Worm (Caenorhabditis elegans): Measurements from ENCODE around the gene K12G11.6.
A peak's percentile ranks its signal among the peaks of the same experiment; 100 is the strongest.

The K12G11.6 gene

DNA sequence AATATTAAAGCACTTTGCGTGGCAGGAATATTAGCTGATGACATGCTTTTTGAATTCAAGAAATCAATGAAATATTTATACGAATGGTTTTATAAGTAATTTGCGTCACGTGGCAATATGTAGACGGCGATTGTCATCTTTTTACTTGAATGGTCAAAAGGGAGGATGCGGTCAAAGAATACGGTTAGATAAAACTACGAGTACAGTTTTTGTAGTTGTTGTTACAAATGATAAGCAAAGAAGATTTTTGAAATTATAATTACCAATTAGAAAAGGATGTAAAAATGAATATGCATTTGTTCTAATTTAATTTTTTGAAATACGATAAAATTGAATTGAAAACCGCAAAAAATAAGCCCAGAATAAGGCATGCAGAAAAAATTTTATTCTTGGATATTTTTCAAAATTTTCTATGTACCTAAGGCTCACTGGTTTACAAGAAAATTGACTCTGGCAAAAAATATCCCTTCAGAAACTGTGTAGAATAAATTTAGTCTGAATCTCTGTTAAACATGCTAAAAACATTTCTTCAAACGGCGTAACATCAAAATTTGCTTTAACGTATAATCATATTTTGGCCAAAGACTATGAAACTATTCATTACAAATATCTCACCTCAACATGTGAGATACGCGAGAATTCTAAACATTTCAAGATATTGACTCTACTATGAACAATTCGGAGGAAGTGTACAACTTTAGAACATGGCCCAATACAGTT, 2.8 kb upstream of the K12G11.6 start, which contains the start of the genes sodh-2 and srx-76:
sodh-2 (minus strand) TSS at position 101 of the 720 bp plus-strand sequence.
srx-76 (plus strand) TSS at position 670 of the 720 bp plus-strand sequence.
- TF ChIP-seq C34B4.2 (tag; optimal IDR thresholded peaks at IDR 0.05) (no peak), nhr-20 (tag; optimal IDR thresholded peaks at IDR 0.05) (peak; percentile 33), lin-35 (GFP tag; optimal IDR thresholded peaks at IDR 0.05) (peak in 1 of 2 experiments; percentile 1), efl-1 (optimal IDR thresholded peaks at IDR 0.05) (no peak), efl-1 (GFP tag; optimal IDR thresholded peaks at IDR 0.05 in 1 of 2) (peak in 1 of 2 experiments; percentile 47)

DNA sequence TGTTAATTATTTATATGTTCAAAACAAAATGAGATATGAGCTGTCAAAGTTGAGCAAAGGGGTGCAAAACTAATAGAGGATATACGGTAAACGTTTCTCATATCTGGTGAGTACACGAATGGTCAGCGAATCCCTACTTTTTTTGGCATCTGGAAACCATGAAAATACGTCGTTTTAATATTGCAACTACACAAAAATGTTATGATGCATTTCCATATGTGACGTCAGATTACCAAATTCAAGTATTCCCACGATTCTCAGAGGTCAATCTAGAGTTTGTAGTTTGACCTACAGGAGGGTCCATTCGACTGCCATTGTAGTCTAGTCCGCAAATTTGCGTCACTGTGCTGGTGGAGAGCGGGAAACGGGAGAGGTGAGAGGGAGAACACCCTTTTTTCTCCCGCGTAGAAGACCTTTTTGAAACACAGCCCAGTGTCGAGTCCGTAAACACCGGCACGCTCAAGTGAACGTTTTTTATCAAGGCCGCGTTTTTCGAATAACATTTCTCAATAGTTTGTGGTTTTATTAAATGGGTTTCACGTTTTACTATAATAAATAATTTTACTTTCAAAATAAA, 2.3 kb downstream of the K12G11.6 start:
- TF ChIP-seq ama-1 (optimal IDR thresholded peaks at IDR 0.05) (no peak), fos-1 (tag; optimal IDR thresholded peaks at IDR 0.05) (no peak), ceh-88 (GFP tag; IDR thresholded peaks at IDR 0.05) (no peak), ets-5 (GFP tag; IDR thresholded peaks at IDR 0.05) (no peak), lin-14 (GFP tag; optimal IDR thresholded peaks at IDR 0.05) (peak; percentile 73), fkh-4 (tag; optimal IDR thresholded peaks at IDR 0.05; ENCODE audit: borderline replicate concordance) (no peak), lin-35 (GFP tag; optimal IDR thresholded peaks at IDR 0.05) (peak; percentile 51 to 84), hlh-17 (GFP tag; optimal IDR thresholded peaks at IDR 0.05; ENCODE audit: borderline replicate concordance) (no peak), aly-2 (tag; optimal IDR thresholded peaks at IDR 0.05) (no peak), pag-3 (tag; optimal IDR thresholded peaks at IDR 0.05; ENCODE audit: borderline replicate concordance, insufficient read depth) (no peak), blmp-1 (tag; optimal IDR thresholded peaks at IDR 0.05) (peak; percentile 67), unc-30 (tag; optimal IDR thresholded peaks at IDR 0.05) (no peak), fkh-8 (tag; optimal IDR thresholded peaks at IDR 0.05) (no peak), dsc-1 (tag; optimal IDR thresholded peaks at IDR 0.05) (no peak), nhr-20 (tag; optimal IDR thresholded peaks at IDR 0.05) (peak; percentile 81), egl-27 (tag; optimal IDR thresholded peaks at IDR 0.05) (no peak), aha-1 (tag; optimal IDR thresholded peaks at IDR 0.05) (no peak), snu-23 (GFP tag; optimal IDR thresholded peaks at IDR 0.05) (peak; percentile 52), ceh-63 (GFP tag; optimal IDR thresholded peaks at IDR 0.05) (no peak), grh-1 (GFP tag; IDR thresholded peaks at IDR 0.05) (no peak), nhr-28 (tag; optimal IDR thresholded peaks at IDR 0.05) (no peak), efl-1 (optimal IDR thresholded peaks at IDR 0.05) (peak; percentile 75 to 94), efl-1 (GFP tag; optimal IDR thresholded peaks at IDR 0.05 in 1 of 2) (peak; percentile 76 to 97), nhr-71 (tag; optimal IDR thresholded peaks at IDR 0.05) (peak; percentile 40), nhr-85 (tag) (peak; percentile 41), dpl-1 (GFP tag; optimal IDR thresholded peaks at IDR 0.05) (peak; percentile 69 to 82 (median 77)), jun-1 (tag; optimal IDR thresholded peaks at IDR 0.05) (no peak), nhr-237 (tag; optimal IDR thresholded peaks at IDR 0.05) (no peak), ceh-90 (tag; optimal IDR thresholded peaks at IDR 0.05) (no peak), nhr-47 (tag; optimal IDR thresholded peaks at IDR 0.05) (peak; percentile 5), mep-1 (tag; optimal IDR thresholded peaks at IDR 0.05) (peak; percentile 60), swsn-7 (tag; optimal IDR thresholded peaks at IDR 0.05) (peak; percentile 18), ztf-11 (tag; optimal IDR thresholded peaks at IDR 0.05) (no peak), lin-39 (tag; optimal IDR thresholded peaks at IDR 0.05) (no peak), lin-15B (tag; optimal IDR thresholded peaks at IDR 0.05) (no peak), mab-9 (GFP tag; IDR thresholded peaks at IDR 0.05) (no peak), tlp-1 (tag; optimal IDR thresholded peaks at IDR 0.05) (no peak), F16B12.6 (tag; optimal IDR thresholded peaks at IDR 0.05) (peak; percentile 76), mdl-1 (tag; optimal IDR thresholded peaks at IDR 0.05) (peak in 1 of 2 experiments; percentile 22), unc-130 (tag; optimal IDR thresholded peaks at IDR 0.05) (no peak), C16A3.4 (tag; optimal IDR thresholded peaks at IDR 0.05) (peak; percentile 20), lir-3 (tag; optimal IDR thresholded peaks at IDR 0.05; ENCODE audit: poor library complexity) (no peak), lsy-2 (tag; optimal IDR thresholded peaks at IDR 0.05) (peak; percentile 14 to 49), irx-1 (tag; optimal IDR thresholded peaks at IDR 0.05) (no peak), sup-37 (GFP tag; optimal IDR thresholded peaks at IDR 0.05) (no peak), nhr-90 (tag; optimal IDR thresholded peaks at IDR 0.05; ENCODE audit: poor library complexity) (no peak), ces-1 (GFP tag; optimal IDR thresholded peaks at IDR 0.05) (no peak)
